Worm (Caenorhabditis elegans): ENCODE measurements around the gene tps-1.

tps-1 gene

DNA sequence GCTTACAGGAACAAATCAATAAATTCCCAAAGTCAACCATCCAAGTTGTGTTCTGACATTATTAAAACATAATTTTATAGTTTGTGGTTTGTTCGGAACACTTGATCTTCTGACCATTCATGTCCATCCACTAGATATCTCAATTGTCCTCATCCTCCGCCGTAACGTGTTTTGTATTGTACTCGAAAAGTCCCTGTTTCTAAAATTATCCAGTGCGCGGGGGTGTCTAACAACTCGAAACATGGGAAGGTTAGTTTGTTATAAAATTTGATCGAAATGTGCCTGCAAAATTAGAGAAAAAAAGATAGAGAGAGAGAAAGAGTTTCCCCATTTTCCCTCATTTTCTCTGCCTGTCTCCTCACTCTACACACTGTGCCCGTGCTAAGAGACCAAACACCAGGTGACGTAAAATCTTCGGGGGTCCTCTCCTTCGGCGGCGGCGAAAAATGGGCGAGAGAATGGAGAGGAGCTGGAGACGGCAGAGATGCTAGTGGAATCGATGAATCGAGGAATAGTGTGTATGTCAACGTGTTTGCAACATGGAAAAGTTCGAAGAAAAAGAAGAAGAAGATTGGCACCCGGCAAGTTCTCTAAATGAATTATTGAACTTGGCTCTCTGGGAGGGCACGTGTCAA, 31.3 kb upstream of the tps-1 start (continued):
- TF ChIP-seq mes-2 (tag; optimal IDR thresholded peaks at IDR 0.05; ENCODE audit: poor library complexity, severe bottlenecking) (peak; percentile 66), dmd-9 (GFP tag; IDR thresholded peaks at IDR 0.05) (no peak), zfp-3 (GFP tag; conservative IDR thresholded peaks at IDR 0.05) (no peak), F37D6.2 (tag; optimal IDR thresholded peaks at IDR 0.05) (peak; percentile 27), snpc-4 (tag; optimal IDR thresholded peaks at IDR 0.05) (no peak), daf-8 (GFP tag; IDR thresholded peaks at IDR 0.05) (no peak), mxl-2 (GFP tag; conservative IDR thresholded peaks at IDR 0.05) (no peak), tag-97 (GFP tag; IDR thresholded peaks at IDR 0.05) (no peak), egl-43 (GFP tag; IDR thresholded peaks at IDR 0.05) (no peak), egl-27 (tag; optimal IDR thresholded peaks at IDR 0.05) (no peak), attf-4 (tag; optimal IDR thresholded peaks at IDR 0.05) (no peak), pqm-1 (tag; optimal IDR thresholded peaks at IDR 0.05) (no peak), madf-5 (GFP tag; IDR thresholded peaks at IDR 0.05) (no peak), zag-1 (tag; optimal IDR thresholded peaks at IDR 0.05) (no peak), gei-8 (GFP tag; optimal IDR thresholded peaks at IDR 0.05) (peak; percentile 84), nhr-28 (tag; optimal IDR thresholded peaks at IDR 0.05) (peak; percentile 73), nhr-41 (GFP tag; IDR thresholded peaks at IDR 0.05) (no peak), T26A8.4 (GFP tag; IDR thresholded peaks at IDR 0.05) (no peak), lin-1 (GFP tag; IDR thresholded peaks at IDR 0.05) (peak; percentile 76), ces-1 (GFP tag; optimal IDR thresholded peaks at IDR 0.05) (peak; percentile 52), ceh-28 (tag; optimal IDR thresholded peaks at IDR 0.05) (no peak), lin-38 (GFP tag; IDR thresholded peaks at IDR 0.05) (no peak), tra-1 (GFP tag; IDR thresholded peaks at IDR 0.05) (peak; percentile 92), ZK546.5 (tag; optimal IDR thresholded peaks at IDR 0.05) (no peak), ama-1 (optimal IDR thresholded peaks at IDR 0.05) (no peak), jun-1 (tag; optimal IDR thresholded peaks at IDR 0.05) (no peak), lsy-2 (tag; optimal IDR thresholded peaks at IDR 0.05) (peak; percentile 74 to 78), daf-19 (GFP tag; conservative IDR thresholded peaks at IDR 0.05) (no peak), ceh-20 (GFP tag; IDR thresholded peaks at IDR 0.05) (peak; percentile 88), dmd-6 (GFP tag; IDR thresholded peaks at IDR 0.05) (peak; percentile 98), nhr-11 (tag; optimal IDR thresholded peaks at IDR 0.05) (peak; percentile 93), pha-4 (GFP tag; IDR thresholded peaks at IDR 0.05) (peak; percentile 68), pha-4 (tag; optimal IDR thresholded peaks at IDR 0.05) (no peak), zip-2 (tag; optimal IDR thresholded peaks at IDR 0.05) (no peak), ztf-11 (tag; optimal IDR thresholded peaks at IDR 0.05) (no peak), nhr-76 (tag; optimal IDR thresholded peaks at IDR 0.05) (no peak), hlh-11 (tag; optimal IDR thresholded peaks at IDR 0.05) (peak; percentile 97), lin-13 (GFP tag; optimal IDR thresholded peaks at IDR 0.05) (peak; percentile 29), unc-130 (GFP tag; optimal IDR thresholded peaks at IDR 0.05) (no peak), dpl-1 (GFP tag; optimal IDR thresholded peaks at IDR 0.05) (peak; percentile 1), zip-11 (GFP tag; IDR thresholded peaks at IDR 0.05) (no peak), ctbp-1 (GFP tag; IDR thresholded peaks at IDR 0.05) (no peak), daf-12 (tag; optimal IDR thresholded peaks at IDR 0.05) (no peak), Y5F2A.4 (GFP tag; optimal IDR thresholded peaks at IDR 0.05) (no peak), unc-62 (GFP tag; optimal IDR thresholded peaks at IDR 0.05 in 1 of 2) (peak in 1 of 2 experiments; percentile 92), unc-62 (tag; optimal IDR thresholded peaks at IDR 0.05) (no peak), hlh-30 (tag; optimal IDR thresholded peaks at IDR 0.05; ENCODE audit: insufficient read depth) (peak; percentile 85), ceh-82 (tag; optimal IDR thresholded peaks at IDR 0.05) (no peak), T20F7.1 (GFP tag; optimal IDR thresholded peaks at IDR 0.05) (no peak), dve-1 (tag; optimal IDR thresholded peaks at IDR 0.05; ENCODE audit: insufficient read depth) (peak; percentile 80), set-16 (GFP tag; IDR thresholded peaks at IDR 0.05) (no peak), cey-2 (tag; optimal IDR thresholded peaks at IDR 0.05; ENCODE audit: borderline replicate concordance, insufficient read depth) (no peak)

All from whole organism, L4 larva.